Fruit fly (Drosophila melanogaster): ENCODE data around the gene Sugb.

Gene Sugb

DNA sequence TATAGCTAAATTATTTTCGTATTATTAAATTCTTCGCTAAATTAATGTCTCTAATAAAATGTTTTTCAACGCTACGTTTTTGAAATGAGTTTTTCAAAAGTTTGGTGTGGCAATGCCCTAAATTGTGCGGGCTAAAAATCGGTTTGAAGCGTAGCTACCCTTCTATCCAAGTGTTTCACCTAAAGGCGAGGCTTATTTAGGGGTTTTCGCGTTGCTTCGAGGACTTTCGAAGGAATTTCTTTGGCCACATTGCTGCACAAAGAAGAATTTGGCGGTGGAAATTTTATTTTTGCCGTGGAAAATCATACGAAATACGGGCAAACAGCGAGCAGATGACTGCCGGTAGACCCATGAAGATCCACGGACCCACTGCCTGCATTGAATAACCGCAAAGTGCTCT lies 2.0 kb upstream of the Sugb start, which contains the start of gene TfIIEalpha (continued):
- TF ChIP-seq vvl (GFP tag; IDR thresholded peaks at IDR 0.05) (peak; percentile 73), toy (GFP tag; IDR thresholded peaks at IDR 0.05) (no peak), CG12744 (GFP tag; optimal IDR thresholded peaks at IDR 0.05) (no peak), CG11085 (GFP tag; IDR thresholded peaks at IDR 0.05) (no peak), MTF-1 (GFP tag; optimal IDR thresholded peaks at IDR 0.05; ENCODE audit: borderline replicate concordance) (no peak), E2f2 (GFP tag; IDR thresholded peaks at IDR 0.05) (peak; percentile 90), insv (GFP tag; optimal IDR thresholded peaks at IDR 0.05) (peak in 1 of 2 experiments; percentile 4), lov (optimal IDR thresholded peaks at IDR 0.05) (no peak), lov (GFP tag; IDR thresholded peaks at IDR 0.05) (no peak), CG34376 (GFP tag; optimal IDR thresholded peaks at IDR 0.05) (no peak), CG1792 (GFP tag; optimal IDR thresholded peaks at IDR 0.05) (no peak), HLH54F (GFP tag; optimal IDR thresholded peaks at IDR 0.05) (no peak), cad (GFP tag; optimal IDR thresholded peaks at IDR 0.05) (no peak), ftz-f1 (GFP tag; optimal IDR thresholded peaks at IDR 0.05) (no peak), rib (GFP tag; IDR thresholded peaks at IDR 0.05) (no peak), ewg (GFP tag; optimal IDR thresholded peaks at IDR 0.05) (no peak), Camta (GFP tag; optimal IDR thresholded peaks at IDR 0.05) (peak; percentile 17), CG8924 (tag; optimal IDR thresholded peaks at IDR 0.05) (no peak), dimm (GFP tag; IDR thresholded peaks at IDR 0.05) (no peak), Awh (GFP tag; IDR thresholded peaks at IDR 0.05) (no peak), crol (GFP tag; IDR thresholded peaks at IDR 0.05) (no peak), Dbx (GFP tag; IDR thresholded peaks at IDR 0.05) (peak; percentile 29; the same call in 1 of the 3 replicates), ranshi (GFP tag; IDR thresholded peaks at IDR 0.05) (no peak), Max (GFP tag; optimal IDR thresholded peaks at IDR 0.05) (no peak), p53 (GFP tag; optimal IDR thresholded peaks at IDR 0.05) (no peak), cato (GFP tag; optimal IDR thresholded peaks at IDR 0.05; ENCODE audit: borderline replicate concordance) (no peak), HLH4C (GFP tag; IDR thresholded peaks at IDR 0.05; ENCODE audit: partially characterized antibody) (0 out of 3 replicates have a peak, but pooled peaks have one; percentile 41), CG3281 (GFP tag; optimal IDR thresholded peaks at IDR 0.05) (no peak), zen (tag; optimal IDR thresholded peaks at IDR 0.05) (peak; percentile 67), usp (GFP tag; optimal IDR thresholded peaks at IDR 0.05) (no peak), Rfx (GFP tag; IDR thresholded peaks at IDR 0.05) (peak; percentile 49; the same call in 1 of the 2 replicates), B-H2 (GFP tag; optimal IDR thresholded peaks at IDR 0.05) (peak; percentile 9), pum (GFP tag; optimal IDR thresholded peaks at IDR 0.05) (no peak), MESR4 (GFP tag; optimal IDR thresholded peaks at IDR 0.05) (peak; percentile 76), CG3163 (GFP tag; optimal IDR thresholded peaks at IDR 0.05) (no peak), Hr51 (GFP tag; optimal IDR thresholded peaks at IDR 0.05) (no peak), CG15073 (GFP tag; optimal IDR thresholded peaks at IDR 0.05) (no peak), sug (tag; optimal IDR thresholded peaks at IDR 0.05) (peak; percentile 27), CG2120 (GFP tag; optimal IDR thresholded peaks at IDR 0.05) (peak; percentile 37), CG7556 (GFP tag; optimal IDR thresholded peaks at IDR 0.05) (no peak), stc (GFP tag; IDR thresholded peaks at IDR 0.05) (no peak), Doc3 (GFP tag; IDR thresholded peaks at IDR 0.05; ENCODE audit: partially characterized antibody) (no peak), CG16863 (GFP tag; optimal IDR thresholded peaks at IDR 0.05) (no peak), HmgZ (tag; optimal IDR thresholded peaks at IDR 0.05) (peak; percentile 76)

dm6 chr3L:11684522-11684851 lies 707 bp downstream of the Sugb start:
- TF ChIP-seq cwo (GFP tag; optimal IDR thresholded peaks at IDR 0.05) (peak; percentile 71), CG6272 (GFP tag; IDR thresholded peaks at IDR 0.05) (no peak), Hr78 (GFP tag; optimal IDR thresholded peaks at IDR 0.05) (peak in 1 of 2 experiments; percentile 43), chinmo (GFP tag; IDR thresholded peaks at IDR 0.05; ENCODE audit: partially characterized antibody) (0 out of 4 replicates have a peak, but pooled peaks have one; percentile 20), Pdp1 (GFP tag; optimal IDR thresholded peaks at IDR 0.05) (peak in 1 of 2 experiments; percentile 80), PHDP (tag; optimal IDR thresholded peaks at IDR 0.05) (no peak)

Measured in whole organism, embryonic.